Fruit fly (Drosophila melanogaster) whole organism, pupa: ENCODE data around the gene CG42246.

Experiments used
- CG10348 ChIP-seq: fragments of 200-800 bp; sonication (Bioruptor generic); IDR thresholded peaks from 2 replicates; pipeline ENCODE4 v1.3.6; 2022; ENCODE audit warnings: missing biosample characterization, missing genetic modification characterization
- CG12605 ChIP-seq: fragments of 200-800 bp; sonication (Bioruptor generic); IDR thresholded peaks from 2 replicates; pipeline ENCODE4 v1.3.6; 2022; ENCODE audit warnings: missing biosample characterization, missing genetic modification characterization
- CG13204 ChIP-seq: fragments of 200-800 bp; sonication (Bioruptor generic); optimal IDR thresholded peaks from 2 replicates; lab custom pipeline; 2018; ENCODE audit warnings: missing biosample characterization, mild to moderate bottlenecking, missing genetic modification characterization, moderate library complexity
- CG14655 ChIP-seq: fragments of 200-800 bp; sonication (Bioruptor generic); optimal IDR thresholded peaks from 3 replicates; lab custom pipeline; 2017; ENCODE audit warnings: mild to moderate bottlenecking, missing biosample characterization, missing genetic modification reagents, missing genetic modification characterization
- CG15710 ChIP-seq: fragments of 200-800 bp; sonication (Bioruptor generic); optimal IDR thresholded peaks from 2 replicates; lab custom pipeline; 2018; ENCODE audit warnings: missing biosample characterization, mild to moderate bottlenecking, missing genetic modification characterization, moderate library complexity
- CG17806 ChIP-seq: fragments of 200-800 bp; sonication (Bioruptor generic); optimal IDR thresholded peaks from 2 replicates; lab custom pipeline; 2018; ENCODE audit warnings: missing biosample characterization, mild to moderate bottlenecking, missing genetic modification characterization, moderate library complexity
- CG32121 ChIP-seq: fragments of 200-800 bp; sonication (Bioruptor generic); IDR thresholded peaks from 2 replicates; pipeline ENCODE4 v1.3.6; 2022; ENCODE audit warnings: missing biosample characterization, missing genetic modification characterization
- CG34367 ChIP-seq: fragments of 200-800 bp; sonication (Bioruptor generic); optimal IDR thresholded peaks from 2 replicates; lab custom pipeline; 2018; ENCODE audit warnings: missing biosample characterization, mild to moderate bottlenecking, missing genetic modification characterization
- CG4496 ChIP-seq: fragments of 200-800 bp; sonication (Bioruptor generic); IDR thresholded peaks from 3 replicates; pipeline ENCODE4 v1.3.6; 2022; ENCODE audit warnings: missing biosample characterization, missing genetic modification characterization
- CG8159 ChIP-seq: fragments of 200-800 bp; sonication (Bioruptor generic); optimal IDR thresholded peaks from 3 replicates; lab custom pipeline; 2018; ENCODE audit warnings: missing biosample characterization, mild to moderate bottlenecking, missing genetic modification characterization, moderate library complexity
- CG8301 ChIP-seq: fragments of 200-800 bp; sonication (Bioruptor generic); optimal IDR thresholded peaks from 2 replicates; lab custom pipeline; 2018; ENCODE audit warnings: missing biosample characterization, mild to moderate bottlenecking, missing genetic modification characterization
- CG9948 ChIP-seq: fragments of 200-800 bp; sonication (Bioruptor generic); optimal IDR thresholded peaks from 2 replicates; lab custom pipeline; 2018; ENCODE audit warnings: missing biosample characterization, mild to moderate bottlenecking, missing genetic modification characterization, moderate library complexity
- D1 ChIP-seq: fragments of 200-800 bp; sonication (Bioruptor generic); optimal IDR thresholded peaks from 2 replicates; lab custom pipeline; 2018; ENCODE audit warnings: missing biosample characterization, mild to moderate bottlenecking, missing genetic modification characterization, moderate library complexity
- EcR ChIP-seq: fragments of 200-800 bp; sonication (Bioruptor generic); optimal IDR thresholded peaks from 3 replicates; lab custom pipeline; 2019; ENCODE audit warnings: missing biosample characterization, missing genetic modification characterization, mild to moderate bottlenecking, moderate library complexity, missing genetic modification reagents
- Ets98B ChIP-seq: fragments of 200-800 bp; sonication (Bioruptor generic); IDR thresholded peaks from 2 replicates; pipeline ENCODE4 v1.3.6; 2022; ENCODE audit warnings: missing biosample characterization, missing genetic modification characterization
- Pif1A ChIP-seq: fragments of 200-800 bp; sonication (Bioruptor generic); optimal IDR thresholded peaks from 3 replicates; lab custom pipeline; 2016; ENCODE audit warnings: missing biosample characterization, missing genetic modification characterization
- Pif1B ChIP-seq: fragments of 200-800 bp; sonication (Bioruptor generic); optimal IDR thresholded peaks from 3 replicates; lab custom pipeline; 2016; ENCODE audit warnings: missing biosample characterization, missing genetic modification characterization
- Snoo ChIP-seq: fragments of 200-800 bp; sonication (Bioruptor generic); optimal IDR thresholded peaks from 3 replicates; lab custom pipeline; 2017; ENCODE audit warnings: missing biosample characterization, mild to moderate bottlenecking, missing genetic modification characterization, inconsistent platforms
- fd96Ca ChIP-seq: fragments of 200-800 bp; sonication (Bioruptor generic); IDR thresholded peaks from 3 replicates; pipeline ENCODE4 v1.3.6; 2022; ENCODE audit warnings: missing biosample characterization, missing genetic modification characterization
- gl ChIP-seq: fragments of 200-800 bp; sonication (Bioruptor generic); optimal IDR thresholded peaks from 2 replicates; lab custom pipeline; 2018; ENCODE audit warnings: missing biosample characterization, mild to moderate bottlenecking, missing genetic modification characterization
- rn ChIP-seq: fragments of 200-800 bp; sonication (Bioruptor generic); IDR thresholded peaks from 2 replicates; pipeline ENCODE4 v1.3.6; 2022; ENCODE audit warnings: missing biosample characterization, missing genetic modification characterization

CG42246 gene

DNA sequence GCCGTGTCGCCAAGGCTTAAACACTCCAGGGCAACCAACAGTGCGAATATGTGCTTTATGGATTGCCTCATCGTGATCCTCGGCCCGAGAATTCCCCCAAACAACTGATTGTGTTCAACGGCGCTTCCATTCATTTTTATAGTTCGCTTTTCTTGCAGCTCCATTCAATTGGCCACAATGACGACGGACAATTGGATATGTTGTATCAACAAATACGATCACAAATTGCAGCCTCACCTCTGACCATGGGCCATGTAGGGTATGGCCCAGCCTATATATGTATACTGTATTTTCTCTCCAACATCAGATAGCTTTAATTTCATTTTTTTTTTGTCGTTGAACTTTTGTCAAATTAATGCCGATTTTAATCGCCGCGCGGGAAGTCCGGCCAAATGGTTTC is 13.0 kb upstream of the CG42246 start, which contains the start of gene CG15036:
Gene CG15036 (minus strand): TSS at position 101 of the 400 bp plus-strand sequence.
- TF ChIP-seq CG12605 (GFP tag; lab: Robert Waterston, UW) (no peak), EcR (GFP tag; lab: Kevin White, UChicago) (no peak), CG17806 (tag; lab: Kevin White, UChicago) (no peak), CG9948 (tag; lab: Kevin White, UChicago) (no peak), CG34367 (tag; lab: Kevin White, UChicago) (no peak), CG13204 (GFP tag; lab: Kevin White, UChicago) (no peak), CG32121 (no peak), CG14655 (GFP tag; lab: Kevin White, UChicago) (no peak), fd96Ca (no peak), CG15710 (no peak), rn (GFP tag; lab: Robert Waterston, UW) (no peak), Pif1B (GFP tag; lab: Kevin White, UChicago) (no peak)

DNA sequence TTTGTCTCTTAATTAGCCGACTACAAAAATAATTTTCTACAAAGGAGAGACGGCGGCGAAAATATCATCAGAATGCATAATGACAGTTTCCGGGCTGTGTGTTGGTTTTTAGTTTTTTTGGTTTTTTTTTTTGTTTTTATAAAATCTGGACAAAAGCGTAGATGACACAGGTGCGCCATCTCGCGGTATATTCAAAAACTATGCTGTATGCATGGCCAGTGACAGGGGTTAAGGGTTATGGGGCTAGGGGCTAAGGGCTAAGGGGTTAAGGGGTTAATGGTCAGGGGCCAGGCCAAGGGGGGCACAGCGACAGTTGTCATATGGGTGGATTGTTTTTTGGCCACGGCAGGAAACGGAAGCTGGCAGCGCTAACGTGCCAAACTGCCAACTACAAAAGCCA is 10.9 kb upstream of the CG42246 start:
- TF ChIP-seq Pif1B (GFP tag; lab: Kevin White, UChicago): no peak
- TF ChIP-seq Pif1A (GFP tag; lab: Kevin White, UChicago): no peak
- no peak for TF ChIP-seq CG10348 (GFP tag; lab: Robert Waterston, UW)
- no peak for TF ChIP-seq CG14655 (GFP tag; lab: Kevin White, UChicago)
- no peak for TF ChIP-seq CG32121
- TF ChIP-seq CG15710: no peak
- TF ChIP-seq CG4496 (GFP tag; lab: Robert Waterston, UW): no peak
- TF ChIP-seq rn (GFP tag; lab: Robert Waterston, UW): no peak
- no peak for TF ChIP-seq CG8159 (tag; lab: Kevin White, UChicago)
- TF ChIP-seq CG17806 (tag; lab: Kevin White, UChicago): no peak

dm6 chrX:7418294-7418693 is 6.6 kb upstream of the CG42246 start, which contains the start of gene rumpel:
Gene rumpel (plus strand): TSS chrX:7418594.
- no peak for TF ChIP-seq CG8301 (tag; lab: Kevin White, UChicago)
- no peak for TF ChIP-seq Snoo (tag; lab: Kevin White, UChicago)
- no peak for TF ChIP-seq CG34367 (tag; lab: Kevin White, UChicago)
- no peak for TF ChIP-seq CG15710
- no peak for TF ChIP-seq CG32121
- TF ChIP-seq, all 21 proteins: peak for 0

dm6 chrX:7417875-7418274 is 6.2 kb upstream of the CG42246 start:
- TF ChIP-seq Snoo (tag; lab: Kevin White, UChicago) (no peak), CG13204 (GFP tag; lab: Kevin White, UChicago) (no peak), CG15710 (no peak), Ets98B (GFP tag; lab: Robert Waterston, UW) (no peak), CG32121 (no peak)

DNA sequence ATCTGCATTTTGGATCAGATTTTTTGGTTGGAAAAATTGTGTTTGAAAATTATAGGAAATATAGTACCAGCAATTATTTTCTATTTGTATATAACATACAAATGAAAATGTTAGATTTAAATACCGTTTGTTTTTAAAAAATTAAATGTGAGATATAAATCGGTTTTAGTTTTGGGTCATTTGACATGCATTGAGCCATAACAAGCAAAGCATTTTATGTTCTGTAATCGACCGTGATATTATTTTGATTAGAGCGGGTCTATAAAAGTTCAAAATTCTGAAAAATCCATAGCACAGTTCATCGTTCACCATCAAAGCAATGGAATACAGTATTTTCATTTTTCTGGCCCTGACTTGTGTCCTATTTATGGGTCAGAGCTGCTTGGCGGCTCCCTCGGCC is 5.2 kb upstream of the CG42246 start, which contains the start of gene CG34337:
Gene CG34337 (plus strand): TSS at position 301 of the 400 bp plus-strand sequence.
- no peak for TF ChIP-seq rn (GFP tag; lab: Robert Waterston, UW)

dm6 chrX:7415027-7415426 is 3.3 kb upstream of the CG42246 start:
- TF ChIP-seq CG14655 (GFP tag; lab: Kevin White, UChicago): no peak
- TF ChIP-seq fd96Ca: no peak
- TF ChIP-seq EcR (GFP tag; lab: Kevin White, UChicago): no peak

- TF ChIP-seq CG15710: no peak
- TF ChIP-seq CG13204 (GFP tag; lab: Kevin White, UChicago): no peak
- TF ChIP-seq CG9948 (tag; lab: Kevin White, UChicago): no peak
- TF ChIP-seq gl (tag; lab: Kevin White, UChicago): no peak
- no peak for TF ChIP-seq rn (GFP tag; lab: Robert Waterston, UW)
- TF ChIP-seq D1 (tag; lab: Kevin White, UChicago): no peak
- TF ChIP-seq CG4496 (GFP tag; lab: Robert Waterston, UW): no peak
- TF ChIP-seq Pif1A (GFP tag; lab: Kevin White, UChicago): no peak
- TF ChIP-seq CG8159 (tag; lab: Kevin White, UChicago): no peak
These were observed 1.9 kb upstream of the CG42246 start, which contains the start of gene CG42705 for dm6 chrX:7413569-7413968. Gene CG42705 (plus strand): TSS chrX:7413869.

DNA sequence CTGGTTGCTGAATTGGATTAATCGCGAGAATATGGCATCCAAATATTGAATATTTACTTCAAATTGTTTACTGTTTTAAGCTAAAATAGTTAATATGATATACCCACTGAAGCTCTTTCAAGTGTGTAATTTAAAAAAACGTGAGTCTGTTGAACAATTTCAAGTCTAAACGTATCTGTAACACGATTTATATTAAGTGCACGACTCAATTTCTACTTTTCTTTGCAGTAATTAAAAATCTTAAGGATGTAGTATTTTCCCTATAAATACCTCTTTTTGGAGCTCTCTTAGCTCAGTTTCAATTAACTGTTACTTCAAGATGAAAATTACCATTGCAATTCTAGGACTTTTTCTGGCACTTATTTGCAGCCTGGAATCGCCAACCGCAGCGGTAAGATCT is 662 bp upstream of the CG42246 start, which contains the start of gene CG42704:
Gene CG42704 (plus strand): TSS at position 301 of the 400 bp plus-strand sequence.
- no peak for TF ChIP-seq CG13204 (GFP tag; lab: Kevin White, UChicago)
- no peak for TF ChIP-seq CG15710
- no peak for TF ChIP-seq CG34367 (tag; lab: Kevin White, UChicago)
- TF ChIP-seq CG8159 (tag; lab: Kevin White, UChicago): no peak
- no peak for TF ChIP-seq Snoo (tag; lab: Kevin White, UChicago)
- TF ChIP-seq fd96Ca: no peak
- TF ChIP-seq EcR (GFP tag; lab: Kevin White, UChicago): no peak
- no peak for TF ChIP-seq rn (GFP tag; lab: Robert Waterston, UW)
- no peak for TF ChIP-seq CG9948 (tag; lab: Kevin White, UChicago)
- TF ChIP-seq CG14655 (GFP tag; lab: Kevin White, UChicago): no peak
- TF ChIP-seq Pif1A (GFP tag; lab: Kevin White, UChicago): no peak
- TF ChIP-seq CG8301 (tag; lab: Kevin White, UChicago): no peak
- no peak for TF ChIP-seq CG17806 (tag; lab: Kevin White, UChicago)
- TF ChIP-seq CG12605 (GFP tag; lab: Robert Waterston, UW): no peak
- TF ChIP-seq D1 (tag; lab: Kevin White, UChicago): no peak
- no peak for TF ChIP-seq CG32121
- no peak for TF ChIP-seq CG4496 (GFP tag; lab: Robert Waterston, UW)
- no peak for TF ChIP-seq Pif1B (GFP tag; lab: Kevin White, UChicago)
